Worm (Caenorhabditis elegans) whole organism, L3 larva: Measurements from ENCODE around the gene ZK686.2.

Experiments used
- R02D3.7 ChIP-seq: fragments of 150-350 bp; optimal IDR thresholded peaks from 2 replicates; lab custom pipeline; 2014; ENCODE audit warnings: missing biosample characterization, missing genetic modification characterization
- aly-2 ChIP-seq: fragments of 150-350 bp; optimal IDR thresholded peaks from 2 replicates; lab custom pipeline; 2014; ENCODE audit warnings: missing biosample characterization, missing genetic modification characterization
- ama-1 ChIP-seq: fragments of 150-350 bp; optimal IDR thresholded peaks from 2 replicates; lab custom pipeline; 2018
- ceh-16 ChIP-seq: sonication (generic microtip); optimal IDR thresholded peaks from 2 replicates; lab custom pipeline; 2017; ENCODE audit warnings: missing biosample characterization, missing genetic modification characterization
- ceh-28 ChIP-seq: fragments of 150-350 bp; optimal IDR thresholded peaks from 2 replicates; lab custom pipeline; 2014; ENCODE audit warnings: missing biosample characterization, missing genetic modification reagents, missing genetic modification characterization
- ceh-9 ChIP-seq: sonication (generic microtip); optimal IDR thresholded peaks from 2 replicates; lab custom pipeline; 2018; ENCODE audit warnings: missing biosample characterization, missing genetic modification characterization
- egl-27 ChIP-seq: sonication (generic microtip); optimal IDR thresholded peaks from 4 replicates; lab custom pipeline; 2017; ENCODE audit warnings: missing biosample characterization, missing genetic modification reagents, missing genetic modification characterization
- egl-5 ChIP-seq: fragments of 150-350 bp; optimal IDR thresholded peaks from 2 replicates; lab custom pipeline; 2017; ENCODE audit warnings: missing biosample characterization, missing genetic modification reagents, missing genetic modification characterization, inconsistent platforms
- elt-1 ChIP-seq: fragments of 150-350 bp; optimal IDR thresholded peaks from 2 replicates; lab custom pipeline; 2014; ENCODE audit warnings: missing biosample characterization, missing genetic modification characterization
- elt-2 ChIP-seq: sonication (generic microtip); optimal IDR thresholded peaks from 2 replicates; lab custom pipeline; 2016; ENCODE audit warnings: missing genetic modification reagents, mild to moderate bottlenecking, missing genetic modification characterization, missing compliant biosample characterization
- elt-3 ChIP-seq, 3 experiments: fragments of 150-350 bp in 1 of 3; sonication (generic microtip) in 2 of 3; optimal IDR thresholded peaks; 2 replicates in 2 of 3; 4 replicates in 1 of 3; lab custom pipeline; 2014 to 2017; ENCODE audit warnings: missing biosample characterization in 3 of 3, missing genetic modification characterization in 3 of 3
- hmg-11 ChIP-seq: sonication (generic microtip); optimal IDR thresholded peaks from 2 replicates; lab custom pipeline; 2016; ENCODE audit warnings: missing genetic modification characterization, missing compliant biosample characterization
- lin-15B ChIP-seq: fragments of 150-350 bp; optimal IDR thresholded peaks from 2 replicates; lab custom pipeline; 2014; ENCODE audit warnings: missing biosample characterization, missing genetic modification characterization
- lsy-12 ChIP-seq: sonication (generic microtip); optimal IDR thresholded peaks from 2 replicates; lab custom pipeline; 2016; ENCODE audit warnings: mild to moderate bottlenecking, missing genetic modification characterization, missing compliant biosample characterization
- mdl-1 ChIP-seq: fragments of 150-350 bp; optimal IDR thresholded peaks from 2 replicates; lab custom pipeline; 2014; ENCODE audit warnings: missing biosample characterization, missing genetic modification characterization
- mml-1 ChIP-seq: fragments of 150-350 bp; sonication (generic microtip); optimal IDR thresholded peaks from 3 replicates; lab custom pipeline; 2014; ENCODE audit warnings: missing biosample characterization, missing genetic modification characterization
- nfya-1 ChIP-seq: sonication (generic microtip); optimal IDR thresholded peaks from 2 replicates; lab custom pipeline; 2017; ENCODE audit warnings: missing genetic modification characterization, mild to moderate bottlenecking, missing compliant biosample characterization, antibody characterized with exemption, moderate library complexity; ENCODE audit not compliant: insufficient read depth
- nhr-23 ChIP-seq: fragments of 150-350 bp; optimal IDR thresholded peaks from 2 replicates; lab custom pipeline; 2014; ENCODE audit warnings: missing biosample characterization, missing genetic modification reagents, missing genetic modification characterization
- nhr-25 ChIP-seq: sonication (generic microtip); optimal IDR thresholded peaks from 2 replicates; lab custom pipeline; 2017; ENCODE audit warnings: missing biosample characterization, missing genetic modification characterization
- nhr-28 ChIP-seq: fragments of 150-350 bp; optimal IDR thresholded peaks from 2 replicates; lab custom pipeline; 2014; ENCODE audit warnings: missing biosample characterization, missing genetic modification characterization
- nhr-43 ChIP-seq: sonication (generic microtip); optimal IDR thresholded peaks from 2 replicates; lab custom pipeline; 2016; ENCODE audit warnings: mild to moderate bottlenecking, missing genetic modification characterization, missing compliant biosample characterization; ENCODE audit not compliant: poor library complexity, severe bottlenecking
- nhr-67 ChIP-seq: fragments of 150-350 bp; optimal IDR thresholded peaks from 2 replicates; lab custom pipeline; 2014; ENCODE audit warnings: missing biosample characterization, missing genetic modification characterization
- nhr-77 ChIP-seq: fragments of 150-350 bp; optimal IDR thresholded peaks from 2 replicates; lab custom pipeline; 2014; ENCODE audit warnings: missing biosample characterization, missing genetic modification characterization
- pha-4 ChIP-seq: fragments of 150-350 bp; optimal IDR thresholded peaks from 2 replicates; lab custom pipeline; 2014; ENCODE audit warnings: missing biosample characterization, missing genetic modification reagents, missing genetic modification characterization
- sea-2 ChIP-seq: fragments of 150-350 bp; sonication (generic microtip); optimal IDR thresholded peaks from 4 replicates; lab custom pipeline; 2014; ENCODE audit warnings: missing biosample characterization, missing genetic modification reagents, missing genetic modification characterization
- skn-1 ChIP-seq: fragments of 150-350 bp; optimal IDR thresholded peaks from 2 replicates; lab custom pipeline; 2014; ENCODE audit warnings: missing biosample characterization, missing genetic modification characterization
- snpc-4 ChIP-seq: fragments of 150-350 bp; optimal IDR thresholded peaks from 2 replicates; lab custom pipeline; 2014; ENCODE audit warnings: missing biosample characterization, missing genetic modification characterization
- tbx-2 ChIP-seq: sonication (generic microtip); optimal IDR thresholded peaks from 2 replicates; lab custom pipeline; 2016; ENCODE audit warnings: mild to moderate bottlenecking, missing genetic modification characterization, missing compliant biosample characterization
- unc-39 ChIP-seq: sonication (generic microtip); optimal IDR thresholded peaks from 4 replicates; lab custom pipeline; 2017; ENCODE audit warnings: missing biosample characterization, missing genetic modification characterization
- unc-62 ChIP-seq: fragments of 150-350 bp; sonication (generic microtip); optimal IDR thresholded peaks from 4 replicates; lab custom pipeline; 2014; ENCODE audit warnings: missing biosample characterization, missing genetic modification reagents, missing genetic modification characterization
- zag-1 ChIP-seq: fragments of 150-350 bp; optimal IDR thresholded peaks from 2 replicates; lab custom pipeline; 2014; ENCODE audit warnings: missing biosample characterization, missing genetic modification characterization
- ztf-11 ChIP-seq: fragments of 150-350 bp; optimal IDR thresholded peaks from 2 replicates; lab custom pipeline; 2014; ENCODE audit warnings: missing biosample characterization, missing genetic modification characterization
- ztf-4 ChIP-seq: fragments of 150-350 bp; optimal IDR thresholded peaks from 2 replicates; lab custom pipeline; 2014; ENCODE audit warnings: missing biosample characterization, missing genetic modification characterization

ZK686.2 gene

DNA sequence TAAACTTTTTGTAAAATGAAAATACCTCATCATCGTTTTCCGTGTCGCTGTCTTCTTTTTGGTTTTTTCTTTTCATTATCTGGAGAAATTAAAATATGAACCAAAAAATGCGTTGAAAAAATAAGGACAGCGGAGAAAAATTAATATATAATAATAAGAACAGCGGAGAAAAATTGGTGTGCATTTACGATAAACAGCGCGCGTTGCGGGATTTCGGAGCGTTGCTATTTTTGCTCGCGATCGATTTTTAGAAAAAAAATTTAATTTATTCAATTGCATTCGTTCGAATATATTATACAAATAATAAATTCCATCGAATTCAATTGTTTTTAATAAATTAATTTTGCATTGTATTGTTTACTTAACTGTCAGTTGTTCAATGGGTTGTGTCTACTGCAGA, at the start of gene ZK686.2:
TSS of gene ZK686.2 (minus strand) at position 79 of the 400 bp plus-strand sequence.
- TF ChIP-seq unc-39 (tag; lab: Kevin White, UChicago) = no peak
- no peak for TF ChIP-seq nhr-67 (tag; lab: Kevin White, UChicago)
- no peak for TF ChIP-seq skn-1 (tag; lab: Kevin White, UChicago)
- no peak for TF ChIP-seq ztf-11 (tag; lab: Kevin White, UChicago)
- TF ChIP-seq nfya-1 (tag; lab: Kevin White, UChicago) = peak; percentile 58
- peak; percentile 35 for TF ChIP-seq lin-15B (tag; lab: Kevin White, UChicago)
- no peak for TF ChIP-seq ama-1 (lab: Kevin White, UChicago)
- peak; percentile 55 for TF ChIP-seq ceh-28 (tag; lab: Kevin White, UChicago)
- no peak for TF ChIP-seq nhr-43 (tag; lab: Kevin White, UChicago)
- TF ChIP-seq ceh-16 (tag; lab: Kevin White, UChicago) = no peak
- TF ChIP-seq nhr-25 = no peak
- no peak for TF ChIP-seq sea-2 (GFP tag; lab: Kevin White, UChicago)
- peak; percentile 93 for TF ChIP-seq R02D3.7 (tag; lab: Kevin White, UChicago)
- peak; percentile 44 for TF ChIP-seq nhr-23 (tag; lab: Kevin White, UChicago)
- no peak for TF ChIP-seq aly-2
- no peak for TF ChIP-seq mdl-1 (tag; lab: Kevin White, UChicago)
- TF ChIP-seq zag-1 = no peak
- no peak for TF ChIP-seq elt-2 (tag; lab: Kevin White, UChicago)
- no peak for TF ChIP-seq egl-27
- TF ChIP-seq pha-4 (tag; lab: Kevin White, UChicago) = peak; percentile 69
- no peak for TF ChIP-seq snpc-4 (tag; lab: Kevin White, UChicago)
- TF ChIP-seq elt-1 (tag; lab: Kevin White, UChicago) = no peak
- TF ChIP-seq, all 47 proteins: peak for 6

DNA sequence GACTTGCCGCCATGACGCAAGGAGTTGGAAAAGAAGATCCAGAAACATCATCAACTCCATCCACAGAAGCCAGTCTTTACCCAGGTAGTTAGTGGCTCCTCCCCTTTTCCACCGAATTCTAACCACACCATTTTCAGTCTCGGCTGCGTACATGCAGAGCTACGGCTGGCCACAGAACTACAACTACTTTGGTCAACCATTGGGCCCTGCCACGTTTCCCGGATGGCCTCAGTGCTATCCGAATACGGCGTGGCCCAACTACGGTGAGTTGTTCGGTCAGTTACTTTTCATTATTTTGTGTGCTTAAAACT, 49.2 kb upstream of the ZK686.2 start:
- TF ChIP-seq hmg-11 (tag; lab: Kevin White, UChicago) (no peak), nhr-23 (tag; lab: Kevin White, UChicago) (no peak), unc-62 (no peak), ceh-16 (tag; lab: Kevin White, UChicago) (no peak), elt-1 (tag; lab: Kevin White, UChicago) (no peak), nhr-28 (tag; lab: Kevin White, UChicago) (no peak), egl-27 (no peak), ceh-9 (no peak), nfya-1 (tag; lab: Kevin White, UChicago) (no peak), elt-3 (tag; optimal IDR thresholded peaks at IDR 0.05; lab: Kevin White, UChicago) (no peak), lsy-12 (tag; lab: Kevin White, UChicago) (no peak), R02D3.7 (tag; lab: Kevin White, UChicago) (no peak), tbx-2 (no peak), mml-1 (tag; lab: Kevin White, UChicago) (no peak), ztf-4 (no peak)

DNA sequence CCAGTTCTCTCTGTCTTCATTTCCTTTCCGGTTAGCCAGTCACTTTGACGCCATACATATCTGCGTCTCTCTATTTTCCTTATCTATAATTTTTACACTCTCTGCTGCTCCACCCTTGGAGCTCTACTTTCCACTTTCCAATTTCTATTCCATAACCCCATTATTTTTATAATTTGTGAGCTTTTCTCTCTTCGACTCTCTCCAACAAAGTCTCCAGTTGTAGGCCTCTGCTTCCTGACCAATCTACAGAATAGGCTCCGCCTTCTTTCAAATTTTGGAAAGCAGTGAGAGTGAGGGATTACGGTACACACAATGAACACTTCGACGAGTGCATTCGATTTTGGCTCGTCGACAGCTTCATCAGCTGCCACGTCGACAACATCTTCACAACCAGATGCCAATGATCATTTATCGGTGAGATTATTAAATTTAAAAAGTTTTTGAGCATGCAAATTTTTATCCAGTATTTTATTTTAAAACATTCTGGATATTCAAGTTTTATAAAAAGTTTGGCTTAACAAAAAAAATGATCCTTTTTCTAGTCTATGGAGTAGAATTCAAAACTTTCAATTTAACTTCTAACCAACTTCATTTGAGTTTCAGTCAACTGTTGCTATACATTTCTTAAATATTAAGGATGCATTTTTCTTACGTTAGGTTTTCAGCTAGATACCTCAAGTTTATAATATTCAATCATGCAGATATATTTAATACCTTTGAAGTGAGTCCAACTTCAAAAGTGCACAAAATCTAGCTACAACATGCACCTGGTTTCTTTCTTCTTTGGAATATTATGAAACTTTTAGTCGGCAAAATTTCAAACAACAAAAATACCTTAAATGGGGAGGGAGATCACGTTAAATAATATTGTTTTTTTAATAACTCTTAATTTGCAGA, 48.6 kb upstream of the ZK686.2 start, which contains the start of gene egl-5:
TSS of gene egl-5 (plus strand) at position 216 of the 897 bp plus-strand sequence.
- TF ChIP-seq nhr-67 (tag; lab: Kevin White, UChicago) = no peak
- TF ChIP-seq nhr-23 (tag; lab: Kevin White, UChicago) = peak; percentile 100
- peak; percentile 79 for TF ChIP-seq nfya-1 (tag; lab: Kevin White, UChicago)
- no peak for TF ChIP-seq sea-2 (GFP tag; lab: Kevin White, UChicago)
- TF ChIP-seq skn-1 (tag; lab: Kevin White, UChicago) = peak; percentile 100
- peak; percentile 99 for TF ChIP-seq egl-5

DNA sequence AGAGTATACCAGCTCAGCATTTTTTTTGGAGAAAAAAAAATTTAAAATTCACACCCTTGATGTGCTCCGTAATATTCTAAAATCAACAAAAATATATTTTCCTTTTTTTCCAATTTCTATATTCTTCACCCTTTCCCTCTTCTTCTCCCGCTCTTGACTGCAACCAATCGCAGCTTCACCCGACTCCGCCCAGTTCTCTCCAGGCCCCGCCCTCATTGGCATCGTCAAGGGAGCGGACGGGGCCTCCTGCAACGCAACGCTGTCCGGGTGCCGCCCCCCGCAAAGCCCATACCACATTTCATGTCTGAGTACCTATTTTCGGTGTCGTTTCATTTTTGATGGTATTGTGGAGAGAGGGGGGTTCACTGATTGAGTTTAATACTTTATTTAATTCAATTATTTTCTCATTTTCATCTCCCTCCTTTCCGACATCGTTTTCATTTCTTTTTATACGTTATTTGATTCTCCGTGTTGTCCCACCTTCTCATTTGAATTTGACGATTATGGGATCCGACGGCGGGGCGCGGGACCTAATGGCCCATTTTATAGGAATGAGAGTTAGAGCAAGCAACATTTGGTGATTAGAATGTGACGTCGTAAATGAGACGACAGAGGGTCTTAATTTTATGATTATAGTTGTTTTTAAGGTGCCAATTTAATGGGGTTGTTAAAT, 46.5 kb upstream of the ZK686.2 start:
- TF ChIP-seq nhr-77 (tag; lab: Kevin White, UChicago) (no peak), nfya-1 (tag; lab: Kevin White, UChicago) (peak; percentile 96), egl-5 (peak; percentile 100), sea-2 (GFP tag; lab: Kevin White, UChicago) (no peak)
- TF ChIP-seq, all 47 proteins: peak for 2
